Worm (Caenorhabditis elegans): ENCODE results near the gene spp-31.

spp-31 gene

ce11 chrIV:1433978-1434377, 27.6 kb downstream of the spp-31 start:
- TF ChIP-seq nhr-23 (tag; optimal IDR thresholded peaks at IDR 0.05), result no peak
- peak; percentile 87 for TF ChIP-seq ceh-28 (tag; optimal IDR thresholded peaks at IDR 0.05)

ce11 chrIV:1434554-1435089, 28.3 kb downstream of the spp-31 start, which contains the start of gene clp-6:
TSS of gene clp-6 (minus strand) at chrIV:1435039.
- TF ChIP-seq ama-1 (optimal IDR thresholded peaks at IDR 0.05), result no peak
- peak; percentile 93 for TF ChIP-seq ceh-28 (tag; optimal IDR thresholded peaks at IDR 0.05)

- peak; percentile 99 for TF ChIP-seq ceh-28 (tag; optimal IDR thresholded peaks at IDR 0.05)
- no peak for TF ChIP-seq ZK546.5 (tag; optimal IDR thresholded peaks at IDR 0.05)
- no peak for TF ChIP-seq nhr-67 (tag; optimal IDR thresholded peaks at IDR 0.05)
Observed at ce11 chrIV:1435159-1435558, 28.8 kb downstream of the spp-31 start.

ce11 chrIV:1437625-1438024, 31.3 kb downstream of the spp-31 start:
- TF ChIP-seq ceh-9 (tag; optimal IDR thresholded peaks at IDR 0.05) (no peak), ceh-28 (tag; optimal IDR thresholded peaks at IDR 0.05) (peak; percentile 84)

- TF ChIP-seq ceh-28 (tag; optimal IDR thresholded peaks at IDR 0.05) (peak; percentile 97), mml-1 (tag; optimal IDR thresholded peaks at IDR 0.05) (no peak), skn-1 (tag; optimal IDR thresholded peaks at IDR 0.05) (no peak), nhr-12 (tag; optimal IDR thresholded peaks at IDR 0.05) (no peak), ZK546.5 (tag; optimal IDR thresholded peaks at IDR 0.05) (no peak), nhr-28 (tag; optimal IDR thresholded peaks at IDR 0.05) (no peak), nhr-77 (tag; optimal IDR thresholded peaks at IDR 0.05) (no peak)
Observed at ce11 chrIV:1443514-1443913, 37.1 kb downstream of the spp-31 start.

- TF ChIP-seq ceh-28 (tag; optimal IDR thresholded peaks at IDR 0.05) (peak; percentile 68), ceh-16 (tag; optimal IDR thresholded peaks at IDR 0.05) (no peak)
Observed at ce11 chrIV:1443997-1444678, 37.8 kb downstream of the spp-31 start.

- no peak for TF ChIP-seq unc-62 (GFP tag; optimal IDR thresholded peaks at IDR 0.05)
- peak; percentile 30 for TF ChIP-seq nhr-23 (tag; optimal IDR thresholded peaks at IDR 0.05)
- no peak for TF ChIP-seq ztf-4 (tag; optimal IDR thresholded peaks at IDR 0.05)
- no peak for TF ChIP-seq hmg-11 (tag; optimal IDR thresholded peaks at IDR 0.05)
- peak; percentile 1 for TF ChIP-seq nhr-25 (tag; optimal IDR thresholded peaks at IDR 0.05)
- no peak for TF ChIP-seq ceh-82 (tag; optimal IDR thresholded peaks at IDR 0.05)
Observed at ce11 chrIV:1445920-1446319, 39.6 kb downstream of the spp-31 start, which contains the start of gene clp-7. TSS of gene clp-7 (minus strand) at chrIV:1445966.

ce11 chrIV:1452480-1452879, 46.1 kb downstream of the spp-31 start:
- TF ChIP-seq fkh-10 (GFP tag; optimal IDR thresholded peaks at IDR 0.05), result no peak
- peak; percentile 36 for TF ChIP-seq nhr-25 (tag; optimal IDR thresholded peaks at IDR 0.05)

- no peak for TF ChIP-seq ceh-9 (tag; optimal IDR thresholded peaks at IDR 0.05)
- no peak for TF ChIP-seq tbx-2 (tag; optimal IDR thresholded peaks at IDR 0.05)
- no peak for TF ChIP-seq fos-1 (tag; optimal IDR thresholded peaks at IDR 0.05)
- TF ChIP-seq nhr-23 (tag; optimal IDR thresholded peaks at IDR 0.05), result peak; percentile 41
Observed at ce11 chrIV:1453451-1453850, 47.1 kb downstream of the spp-31 start.

ce11 chrIV:1454194-1454593, 47.8 kb downstream of the spp-31 start:
- TF ChIP-seq nhr-77 (tag; optimal IDR thresholded peaks at IDR 0.05), result no peak
- no peak for TF ChIP-seq eor-1 (tag; optimal IDR thresholded peaks at IDR 0.05)
- no peak for TF ChIP-seq sea-2 (GFP tag; optimal IDR thresholded peaks at IDR 0.05)
- no peak for TF ChIP-seq ceh-82 (tag; optimal IDR thresholded peaks at IDR 0.05)
- TF ChIP-seq nhr-76 (tag; optimal IDR thresholded peaks at IDR 0.05), result no peak
- peak; percentile 84 for TF ChIP-seq elt-2 (tag; optimal IDR thresholded peaks at IDR 0.05)
- TF ChIP-seq egl-5 (tag; optimal IDR thresholded peaks at IDR 0.05), result no peak
- TF ChIP-seq nhr-67 (tag; optimal IDR thresholded peaks at IDR 0.05), result no peak
- TF ChIP-seq elt-3 (tag; optimal IDR thresholded peaks at IDR 0.05), result peak in 1 of 3 experiments; percentile 33
- TF ChIP-seq tbx-2 (tag; optimal IDR thresholded peaks at IDR 0.05), result no peak
- TF ChIP-seq ztf-11 (tag; optimal IDR thresholded peaks at IDR 0.05), result no peak
- peak; percentile 73 for TF ChIP-seq nhr-25 (tag; optimal IDR thresholded peaks at IDR 0.05)
- TF ChIP-seq skn-1 (tag; optimal IDR thresholded peaks at IDR 0.05), result no peak
- TF ChIP-seq elt-1 (tag; optimal IDR thresholded peaks at IDR 0.05), result no peak
- TF ChIP-seq mdl-1 (tag; optimal IDR thresholded peaks at IDR 0.05), result peak; percentile 27
- TF ChIP-seq fkh-2 (tag; optimal IDR thresholded peaks at IDR 0.05), result no peak
- no peak for TF ChIP-seq egl-27 (tag; optimal IDR thresholded peaks at IDR 0.05)
- peak; percentile 72 for TF ChIP-seq pha-4 (tag; optimal IDR thresholded peaks at IDR 0.05)
- peak; percentile 74 for TF ChIP-seq jun-1 (tag; optimal IDR thresholded peaks at IDR 0.05)
- peak; percentile 49 for TF ChIP-seq nhr-23 (tag; optimal IDR thresholded peaks at IDR 0.05)
- no peak for TF ChIP-seq ceh-28 (tag; optimal IDR thresholded peaks at IDR 0.05)

Measured in whole organism, L3 larva.